Fruit fly (Drosophila melanogaster): ENCODE data around the gene CG12818.

DNA sequence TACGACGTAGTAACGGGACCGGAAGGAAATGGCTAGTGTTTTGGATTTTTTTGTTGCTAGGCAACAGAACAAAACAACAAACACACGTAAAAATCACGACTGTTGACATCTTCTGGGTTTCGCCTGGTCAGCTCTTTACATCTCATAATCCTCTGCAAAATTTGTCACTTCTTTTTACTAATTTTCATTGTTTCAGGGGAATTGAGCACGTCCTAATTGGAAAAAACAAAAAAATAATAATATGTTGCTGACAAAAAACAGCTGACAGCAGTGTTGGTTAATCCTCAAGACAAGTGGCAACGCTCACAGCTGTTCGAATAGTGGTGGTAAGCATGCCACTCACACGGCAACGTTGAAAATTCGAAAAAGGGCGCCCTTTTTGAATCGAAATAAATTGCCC, 46.5 kb downstream of the CG12818 start, which contains the start of gene Rfx:
- TF ChIP-seq Snoo (tag; optimal IDR thresholded peaks at IDR 0.05): no peak
- TF ChIP-seq CG10348 (GFP tag; IDR thresholded peaks at IDR 0.05): no peak
- TF ChIP-seq Ets98B (GFP tag; IDR thresholded peaks at IDR 0.05): no peak
- peak; percentile 42 for TF ChIP-seq CG8159 (tag; optimal IDR thresholded peaks at IDR 0.05)
- no peak for TF ChIP-seq EcR (GFP tag; optimal IDR thresholded peaks at IDR 0.05)
- no peak for TF ChIP-seq rn (GFP tag; IDR thresholded peaks at IDR 0.05)
- TF ChIP-seq CG12605 (GFP tag; IDR thresholded peaks at IDR 0.05): no peak
- TF ChIP-seq CG9948 (tag; optimal IDR thresholded peaks at IDR 0.05): no peak
- no peak for TF ChIP-seq CG14655 (GFP tag; optimal IDR thresholded peaks at IDR 0.05)
- no peak for TF ChIP-seq fd96Ca (GFP tag; IDR thresholded peaks at IDR 0.05)

Measured in whole organism, pupa.